Worm (Caenorhabditis elegans): ENCODE results near the gene odr-7.
A peak's percentile ranks its signal among the peaks of the same experiment; 100 is the strongest.

odr-7 gene

ce11 chrX:12491138-12491537 is 29.7 kb upstream of the odr-7 start:
- no peak for TF ChIP-seq B0310.2 (tag; optimal IDR thresholded peaks at IDR 0.05)
- no peak for TF ChIP-seq pes-1 (GFP tag; IDR thresholded peaks at IDR 0.05)
- TF ChIP-seq ama-1 (optimal IDR thresholded peaks at IDR 0.05), result no peak
- TF ChIP-seq scrt-1 (GFP tag; IDR thresholded peaks at IDR 0.05), result no peak
- TF ChIP-seq tbx-11 (GFP tag; IDR thresholded peaks at IDR 0.05), result no peak

ce11 chrX:12484749-12485148 is 23.3 kb upstream of the odr-7 start, which contains the start of gene tbc-13:
tbc-13 (plus strand) TSS chrX:12485049.
- TF ChIP-seq hmg-4 (GFP tag; optimal IDR thresholded peaks at IDR 0.05) (no peak), aly-1 (tag; optimal IDR thresholded peaks at IDR 0.05) (no peak), tra-4 (tag; optimal IDR thresholded peaks at IDR 0.05) (no peak), tbx-37 (GFP tag; conservative IDR thresholded peaks at IDR 0.05) (no peak), ets-7 (tag; optimal IDR thresholded peaks at IDR 0.05) (no peak), hnd-1 (tag; optimal IDR thresholded peaks at IDR 0.05) (no peak), hmbx-1 (tag; optimal IDR thresholded peaks at IDR 0.05) (no peak), ceh-13 (GFP tag; optimal IDR thresholded peaks at IDR 0.05) (no peak), sea-1 (GFP tag; conservative IDR thresholded peaks at IDR 0.05) (no peak), pes-1 (GFP tag; IDR thresholded peaks at IDR 0.05) (no peak), flt-1 (GFP tag; IDR thresholded peaks at IDR 0.05) (no peak), tbx-11 (GFP tag; IDR thresholded peaks at IDR 0.05) (no peak), F13C5.2 (tag; optimal IDR thresholded peaks at IDR 0.05) (no peak), ceh-36 (tag; optimal IDR thresholded peaks at IDR 0.05) (no peak), B0310.2 (tag; optimal IDR thresholded peaks at IDR 0.05) (no peak), scrt-1 (GFP tag; IDR thresholded peaks at IDR 0.05) (no peak), ama-1 (optimal IDR thresholded peaks at IDR 0.05) (no peak)

- TF ChIP-seq sea-1 (GFP tag; conservative IDR thresholded peaks at IDR 0.05) (no peak), ama-1 (optimal IDR thresholded peaks at IDR 0.05) (no peak), tbx-11 (GFP tag; IDR thresholded peaks at IDR 0.05) (no peak), flt-1 (GFP tag; IDR thresholded peaks at IDR 0.05) (no peak), ceh-13 (GFP tag; optimal IDR thresholded peaks at IDR 0.05) (no peak), hmg-4 (GFP tag; optimal IDR thresholded peaks at IDR 0.05) (no peak), F13C5.2 (tag; optimal IDR thresholded peaks at IDR 0.05) (no peak), ceh-36 (tag; optimal IDR thresholded peaks at IDR 0.05) (no peak), tbx-37 (GFP tag; conservative IDR thresholded peaks at IDR 0.05) (no peak), hmbx-1 (tag; optimal IDR thresholded peaks at IDR 0.05) (no peak), hnd-1 (tag; optimal IDR thresholded peaks at IDR 0.05) (no peak), ets-7 (tag; optimal IDR thresholded peaks at IDR 0.05) (no peak), tra-4 (tag; optimal IDR thresholded peaks at IDR 0.05) (no peak), pes-1 (GFP tag; IDR thresholded peaks at IDR 0.05) (no peak), aly-1 (tag; optimal IDR thresholded peaks at IDR 0.05) (no peak), scrt-1 (GFP tag; IDR thresholded peaks at IDR 0.05) (no peak), B0310.2 (tag; optimal IDR thresholded peaks at IDR 0.05) (no peak)
These were observed 22.6 kb upstream of the odr-7 start for ce11 chrX:12484078-12484477.

- TF ChIP-seq aly-1 (tag; optimal IDR thresholded peaks at IDR 0.05), result peak; percentile 2
- 0 out of 2 replicates have a peak, but pooled peaks have one; percentile 31 for TF ChIP-seq tbx-11 (GFP tag; IDR thresholded peaks at IDR 0.05)
- no peak for TF ChIP-seq B0310.2 (tag; optimal IDR thresholded peaks at IDR 0.05)
- no peak for TF ChIP-seq ceh-36 (tag; optimal IDR thresholded peaks at IDR 0.05)
- peak; percentile 74 for TF ChIP-seq F13C5.2 (tag; optimal IDR thresholded peaks at IDR 0.05)
- no peak for TF ChIP-seq scrt-1 (GFP tag; IDR thresholded peaks at IDR 0.05)
- TF ChIP-seq flt-1 (GFP tag; IDR thresholded peaks at IDR 0.05), result no peak
- peak; percentile 90 for TF ChIP-seq hmg-4 (GFP tag; optimal IDR thresholded peaks at IDR 0.05)
- TF ChIP-seq ets-7 (tag; optimal IDR thresholded peaks at IDR 0.05), result peak; percentile 28
- TF ChIP-seq hnd-1 (tag; optimal IDR thresholded peaks at IDR 0.05), result peak; percentile 10
- 0 out of 2 replicates have a peak, but pooled peaks have one; percentile 21 for TF ChIP-seq tbx-37 (GFP tag; conservative IDR thresholded peaks at IDR 0.05)
- no peak for TF ChIP-seq ceh-13 (GFP tag; optimal IDR thresholded peaks at IDR 0.05)
- TF ChIP-seq pes-1 (GFP tag; IDR thresholded peaks at IDR 0.05), result 0 out of 2 replicates have a peak, but pooled peaks have one; percentile 45
These were observed 19.1 kb upstream of the odr-7 start, which contains the start of gene atf-6 for ce11 chrX:12480447-12480998. atf-6 (plus strand) TSS chrX:12480948.

ce11 chrX:12479027-12479426 is 17.6 kb upstream of the odr-7 start:
- no peak for TF ChIP-seq ama-1 (optimal IDR thresholded peaks at IDR 0.05)
- TF ChIP-seq sea-1 (GFP tag; conservative IDR thresholded peaks at IDR 0.05), result no peak
- TF ChIP-seq tbx-37 (GFP tag; conservative IDR thresholded peaks at IDR 0.05), result no peak
- TF ChIP-seq aly-1 (tag; optimal IDR thresholded peaks at IDR 0.05), result no peak
- TF ChIP-seq flt-1 (GFP tag; IDR thresholded peaks at IDR 0.05), result no peak
- TF ChIP-seq hnd-1 (tag; optimal IDR thresholded peaks at IDR 0.05), result no peak
- TF ChIP-seq pes-1 (GFP tag; IDR thresholded peaks at IDR 0.05), result no peak
- TF ChIP-seq scrt-1 (GFP tag; IDR thresholded peaks at IDR 0.05), result no peak
- TF ChIP-seq tbx-11 (GFP tag; IDR thresholded peaks at IDR 0.05), result no peak
- no peak for TF ChIP-seq ceh-13 (GFP tag; optimal IDR thresholded peaks at IDR 0.05)
- TF ChIP-seq hmbx-1 (tag; optimal IDR thresholded peaks at IDR 0.05), result no peak
- no peak for TF ChIP-seq B0310.2 (tag; optimal IDR thresholded peaks at IDR 0.05)
- TF ChIP-seq ceh-36 (tag; optimal IDR thresholded peaks at IDR 0.05), result no peak

ce11 chrX:12478465-12478864 is 17.0 kb upstream of the odr-7 start:
- TF ChIP-seq ets-7 (tag; optimal IDR thresholded peaks at IDR 0.05) (no peak), scrt-1 (GFP tag; IDR thresholded peaks at IDR 0.05) (no peak), tbx-37 (GFP tag; conservative IDR thresholded peaks at IDR 0.05) (no peak), ceh-13 (GFP tag; optimal IDR thresholded peaks at IDR 0.05) (no peak), sea-1 (GFP tag; conservative IDR thresholded peaks at IDR 0.05) (no peak), F13C5.2 (tag; optimal IDR thresholded peaks at IDR 0.05) (no peak), ceh-36 (tag; optimal IDR thresholded peaks at IDR 0.05) (no peak), hmbx-1 (tag; optimal IDR thresholded peaks at IDR 0.05) (no peak), flt-1 (GFP tag; IDR thresholded peaks at IDR 0.05) (no peak), ama-1 (optimal IDR thresholded peaks at IDR 0.05) (no peak), tra-4 (tag; optimal IDR thresholded peaks at IDR 0.05) (no peak)

ce11 chrX:12477341-12477740 is 15.9 kb upstream of the odr-7 start, which contains the start of gene F45E6.1:
F45E6.1 (minus strand) TSS chrX:12477441.
- no peak for TF ChIP-seq sea-1 (GFP tag; conservative IDR thresholded peaks at IDR 0.05)
- no peak for TF ChIP-seq ets-7 (tag; optimal IDR thresholded peaks at IDR 0.05)
- TF ChIP-seq pes-1 (GFP tag; IDR thresholded peaks at IDR 0.05), result no peak
- TF ChIP-seq B0310.2 (tag; optimal IDR thresholded peaks at IDR 0.05), result no peak
- TF ChIP-seq tbx-11 (GFP tag; IDR thresholded peaks at IDR 0.05), result no peak
- TF ChIP-seq ceh-13 (GFP tag; optimal IDR thresholded peaks at IDR 0.05), result no peak
- TF ChIP-seq scrt-1 (GFP tag; IDR thresholded peaks at IDR 0.05), result no peak
- no peak for TF ChIP-seq hmg-4 (GFP tag; optimal IDR thresholded peaks at IDR 0.05)
- no peak for TF ChIP-seq hmbx-1 (tag; optimal IDR thresholded peaks at IDR 0.05)
- TF ChIP-seq ceh-36 (tag; optimal IDR thresholded peaks at IDR 0.05), result no peak
- TF ChIP-seq flt-1 (GFP tag; IDR thresholded peaks at IDR 0.05), result no peak
- TF ChIP-seq tra-4 (tag; optimal IDR thresholded peaks at IDR 0.05), result no peak
- TF ChIP-seq tbx-37 (GFP tag; conservative IDR thresholded peaks at IDR 0.05), result no peak
- TF ChIP-seq ama-1 (optimal IDR thresholded peaks at IDR 0.05), result no peak
- no peak for TF ChIP-seq hnd-1 (tag; optimal IDR thresholded peaks at IDR 0.05)

Data from whole organism, early embryonic.